Worm (Caenorhabditis elegans): Measurements from ENCODE around the gene hrg-1.
A peak's percentile ranks its signal among the peaks of the same experiment; 100 is the strongest.

hrg-1 gene

DNA sequence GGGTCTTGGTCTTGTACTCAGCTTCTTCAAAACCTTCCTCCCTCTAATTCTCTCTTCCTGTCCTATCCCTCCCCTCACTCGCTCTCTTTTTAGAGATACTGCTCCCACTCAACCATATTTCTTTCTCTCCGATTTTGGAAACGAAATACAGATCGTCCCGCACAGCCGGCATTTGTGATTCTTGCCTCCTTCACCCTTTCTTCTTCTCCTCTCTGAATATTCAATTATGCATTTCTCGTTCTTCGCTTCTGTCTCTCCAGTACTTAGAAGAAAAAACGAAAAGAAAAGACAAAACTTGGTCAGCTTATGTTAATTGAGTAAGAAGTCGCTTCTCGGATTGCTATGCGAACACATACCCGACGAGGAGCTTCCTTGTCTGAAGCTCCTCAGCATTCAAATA lies 25.1 kb downstream of the hrg-1 start:
- peak; percentile 66 for TF ChIP-seq ces-1 (GFP tag; optimal IDR thresholded peaks at IDR 0.05)
- no peak for TF ChIP-seq flh-1 (GFP tag; optimal IDR thresholded peaks at IDR 0.05)

DNA sequence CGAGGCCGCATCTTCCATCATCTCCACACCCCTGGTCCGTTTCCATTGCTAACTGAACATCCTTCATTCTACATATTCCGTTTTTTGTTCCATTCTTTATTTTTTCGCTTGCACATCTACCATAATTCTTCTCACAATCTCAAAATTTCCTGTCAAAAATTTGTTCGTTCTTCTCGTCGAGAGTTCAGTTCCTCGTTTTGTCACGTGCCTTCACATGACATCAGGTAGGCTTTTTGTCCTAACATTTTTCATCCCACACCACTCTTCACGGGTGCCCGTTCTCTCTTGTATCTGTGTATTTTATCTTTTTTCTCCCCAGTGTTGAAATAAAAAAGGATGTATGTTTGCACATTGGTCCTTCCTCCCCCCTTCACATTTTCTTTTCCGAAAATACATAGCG lies 25.5 kb downstream of the hrg-1 start:
- TF ChIP-seq nhr-237 (tag; optimal IDR thresholded peaks at IDR 0.05) (no peak), elt-1 (tag; optimal IDR thresholded peaks at IDR 0.05; ENCODE audit: borderline replicate concordance, insufficient read depth) (no peak)

- TF ChIP-seq nhr-28 (tag; optimal IDR thresholded peaks at IDR 0.05) (no peak), ces-1 (GFP tag; optimal IDR thresholded peaks at IDR 0.05) (peak; percentile 74)
These were observed 27.4 kb downstream of the hrg-1 start for ce11 chrX:3988575-3988974.

DNA sequence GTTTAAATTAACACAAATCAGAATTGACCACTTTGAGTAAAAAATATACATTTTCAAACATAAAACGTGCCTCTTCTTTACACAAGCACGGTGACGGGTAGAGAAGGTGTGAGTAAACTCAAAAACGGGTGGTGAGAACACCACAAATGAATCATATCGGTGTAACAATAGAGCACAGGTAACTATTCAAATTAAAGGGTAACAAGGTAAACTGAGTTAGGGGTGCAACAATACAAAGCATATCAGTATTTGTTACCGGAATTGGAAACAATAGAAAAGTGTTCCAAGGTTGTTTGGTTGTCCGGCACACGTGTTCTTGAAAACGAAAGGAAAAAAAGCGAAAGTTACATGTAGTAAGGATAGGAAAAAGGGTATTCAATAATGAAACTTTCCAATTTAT lies 33.7 kb downstream of the hrg-1 start:
- no peak for TF ChIP-seq drap-1 (GFP tag; optimal IDR thresholded peaks at IDR 0.05)
- no peak for TF ChIP-seq tbx-8 (GFP tag; optimal IDR thresholded peaks at IDR 0.05)
- TF ChIP-seq cnd-1 (tag; optimal IDR thresholded peaks at IDR 0.05) = no peak
- TF ChIP-seq nhr-2 (tag; optimal IDR thresholded peaks at IDR 0.05) = no peak
- no peak for TF ChIP-seq nhr-237 (tag; optimal IDR thresholded peaks at IDR 0.05)
- no peak for TF ChIP-seq nhr-12 (tag; optimal IDR thresholded peaks at IDR 0.05)
- no peak for TF ChIP-seq sptf-1 (tag; optimal IDR thresholded peaks at IDR 0.05)
- no peak for TF ChIP-seq unc-120 (tag; optimal IDR thresholded peaks at IDR 0.05; ENCODE audit: poor library complexity, severe bottlenecking)
- TF ChIP-seq unc-62 (GFP tag; optimal IDR thresholded peaks at IDR 0.05) = no peak
- TF ChIP-seq mep-1 (tag; optimal IDR thresholded peaks at IDR 0.05) = no peak
- no peak for TF ChIP-seq blmp-1 (tag; optimal IDR thresholded peaks at IDR 0.05)
- TF ChIP-seq elt-1 (tag; optimal IDR thresholded peaks at IDR 0.05; ENCODE audit: borderline replicate concordance, insufficient read depth) = no peak
- TF ChIP-seq bed-3 (GFP tag; optimal IDR thresholded peaks at IDR 0.05) = no peak
- TF ChIP-seq elt-3 (tag; optimal IDR thresholded peaks at IDR 0.05) = no peak

ce11 chrX:3979146-3979545 lies 36.9 kb downstream of the hrg-1 start:
- no peak for TF ChIP-seq lin-13 (tag; optimal IDR thresholded peaks at IDR 0.05)
- no peak for TF ChIP-seq nhr-28 (tag; optimal IDR thresholded peaks at IDR 0.05)
- no peak for TF ChIP-seq ceh-39 (tag; optimal IDR thresholded peaks at IDR 0.05)
- TF ChIP-seq ces-1 (GFP tag; optimal IDR thresholded peaks at IDR 0.05) = peak; percentile 66
- TF ChIP-seq hlh-1 (tag; optimal IDR thresholded peaks at IDR 0.05) = no peak
- no peak for TF ChIP-seq lsy-2 (tag; optimal IDR thresholded peaks at IDR 0.05)
- TF ChIP-seq elt-3 (tag; optimal IDR thresholded peaks at IDR 0.05) = no peak
- TF ChIP-seq zip-8 (tag; optimal IDR thresholded peaks at IDR 0.05) = no peak

- TF ChIP-seq ztf-11 (tag; optimal IDR thresholded peaks at IDR 0.05) (no peak), blmp-1 (tag; optimal IDR thresholded peaks at IDR 0.05) (no peak), ces-1 (GFP tag; optimal IDR thresholded peaks at IDR 0.05) (no peak), ham-2 (GFP tag; optimal IDR thresholded peaks at IDR 0.05) (no peak), sptf-1 (tag; optimal IDR thresholded peaks at IDR 0.05) (no peak), unc-120 (tag; optimal IDR thresholded peaks at IDR 0.05; ENCODE audit: poor library complexity, severe bottlenecking) (no peak), nhr-28 (tag; optimal IDR thresholded peaks at IDR 0.05) (no peak), ceh-43 (GFP tag; optimal IDR thresholded peaks at IDR 0.05) (no peak), bed-3 (GFP tag; optimal IDR thresholded peaks at IDR 0.05) (no peak), ceh-83 (GFP tag; optimal IDR thresholded peaks at IDR 0.05) (no peak), ceh-39 (tag; optimal IDR thresholded peaks at IDR 0.05) (no peak), mep-1 (tag; optimal IDR thresholded peaks at IDR 0.05) (no peak), elt-1 (tag; optimal IDR thresholded peaks at IDR 0.05; ENCODE audit: borderline replicate concordance, insufficient read depth) (no peak), zip-8 (tag; optimal IDR thresholded peaks at IDR 0.05) (peak; percentile 92), nhr-12 (tag; optimal IDR thresholded peaks at IDR 0.05) (no peak), tbx-8 (GFP tag; optimal IDR thresholded peaks at IDR 0.05) (no peak), unc-62 (GFP tag; optimal IDR thresholded peaks at IDR 0.05) (no peak), flh-1 (GFP tag; optimal IDR thresholded peaks at IDR 0.05) (no peak), lin-13 (tag; optimal IDR thresholded peaks at IDR 0.05) (no peak), pha-4 (tag; optimal IDR thresholded peaks at IDR 0.05) (no peak), nhr-76 (tag; optimal IDR thresholded peaks at IDR 0.05) (no peak), drap-1 (GFP tag; optimal IDR thresholded peaks at IDR 0.05) (no peak), mls-2 (tag; optimal IDR thresholded peaks at IDR 0.05) (peak; percentile 37), cnd-1 (tag; optimal IDR thresholded peaks at IDR 0.05) (no peak), nhr-2 (tag; optimal IDR thresholded peaks at IDR 0.05) (peak; percentile 83)
These were observed 38.8 kb downstream of the hrg-1 start for ce11 chrX:3977271-3977670.
